Worm (Caenorhabditis elegans): ENCODE measurements around the gene lsm-8.

DNA sequence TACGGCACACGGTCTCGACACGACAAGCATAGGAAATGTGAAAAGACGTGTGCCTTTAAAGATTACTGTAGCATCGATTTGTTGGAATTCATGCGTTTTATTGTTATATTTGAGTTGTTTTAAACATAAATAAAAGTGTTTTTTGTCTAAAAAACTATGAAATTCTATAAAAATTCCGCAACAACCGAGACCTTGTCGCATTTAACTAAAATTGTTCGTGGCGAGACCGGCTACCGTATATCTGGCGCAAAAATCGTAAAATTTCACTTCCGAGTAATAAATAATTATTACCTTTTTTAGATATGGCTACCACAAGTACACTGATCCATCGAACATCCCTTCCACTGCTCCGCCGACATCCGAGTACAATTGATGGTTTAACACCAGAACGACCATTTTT is 11.0 kb downstream of the lsm-8 start, which contains the start of gene ipla-6:
- TF ChIP-seq dao-5 (tag; optimal IDR thresholded peaks at IDR 0.05), result no peak
- no peak for TF ChIP-seq him-1 (tag; optimal IDR thresholded peaks at IDR 0.05)
- no peak for TF ChIP-seq W03F9.2 (tag; optimal IDR thresholded peaks at IDR 0.05)

All from whole organism, L4/young adult.